Worm (Caenorhabditis elegans): Measurements from ENCODE around the gene epic-3.

Gene epic-3

ce11 chrIV:1753481-1753880, 29.3 kb upstream of the epic-3 start, which contains the start of gene Y41D4A.3:
Gene Y41D4A.3, plus strand, starts transcription at chrIV:1753781.
- peak; percentile 11 for TF ChIP-seq aha-1 (tag)
- TF ChIP-seq ctbp-1 (GFP tag; IDR thresholded peaks at IDR 0.05), result no peak

- TF ChIP-seq nhr-28 (tag; optimal IDR thresholded peaks at IDR 0.05), result no peak
- TF ChIP-seq set-16 (GFP tag; IDR thresholded peaks at IDR 0.05), result peak; percentile 66
These were observed 28.3 kb upstream of the epic-3 start for ce11 chrIV:1752480-1752879.

DNA sequence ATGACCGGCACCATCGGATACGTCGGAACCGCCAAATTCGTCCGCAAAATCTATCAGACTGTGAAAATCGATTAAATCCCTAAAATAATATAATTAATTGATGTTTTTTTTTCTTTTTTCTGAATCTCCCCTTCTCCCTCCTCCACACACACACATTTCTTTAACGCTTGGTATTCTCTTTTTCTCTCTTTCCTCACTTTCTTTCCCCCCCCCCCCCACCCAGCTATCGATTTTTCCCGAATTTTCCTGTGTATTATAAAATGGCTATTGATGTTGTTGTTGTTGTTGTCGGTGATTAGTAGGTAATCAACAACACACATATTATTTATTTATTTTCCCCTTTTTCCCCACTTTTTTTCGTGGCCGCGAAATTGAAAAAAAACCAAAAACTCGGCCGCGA, 27.1 kb upstream of the epic-3 start:
- TF ChIP-seq dmd-6 (GFP tag; IDR thresholded peaks at IDR 0.05) (0 out of 2 replicates have a peak, but pooled peaks have one; percentile 7), Y48G9A.11 (GFP tag; IDR thresholded peaks at IDR 0.05) (no peak), snpc-4 (tag; optimal IDR thresholded peaks at IDR 0.05) (no peak), nhr-111 (GFP tag; optimal IDR thresholded peaks at IDR 0.05) (no peak), fkh-10 (GFP tag; optimal IDR thresholded peaks at IDR 0.05) (no peak), daf-16 (GFP tag; optimal IDR thresholded peaks at IDR 0.05) (peak in 1 of 2 experiments; percentile 40), daf-16 (tag; optimal IDR thresholded peaks at IDR 0.05) (no peak), dve-1 (tag; optimal IDR thresholded peaks at IDR 0.05; ENCODE audit: insufficient read depth) (no peak), hlh-11 (tag; optimal IDR thresholded peaks at IDR 0.05) (peak; percentile 19), dmd-8 (GFP tag; IDR thresholded peaks at IDR 0.05) (no peak)

- TF ChIP-seq ZK337.2 (GFP tag; IDR thresholded peaks at IDR 0.05) (peak; percentile 86), set-16 (GFP tag; IDR thresholded peaks at IDR 0.05) (peak; percentile 18; the same call in 1 of the 2 replicates), ctbp-1 (GFP tag; IDR thresholded peaks at IDR 0.05) (peak; percentile 61; the same call in 1 of the 2 replicates), ceh-32 (tag; optimal IDR thresholded peaks at IDR 0.05; ENCODE audit: poor library complexity) (no peak), madf-5 (GFP tag; IDR thresholded peaks at IDR 0.05) (0 out of 4 replicates have a peak, but pooled peaks have one; percentile 8 to 47), ama-1 (optimal IDR thresholded peaks at IDR 0.05) (no peak), F49E8.2 (tag; optimal IDR thresholded peaks at IDR 0.05; ENCODE audit: borderline replicate concordance) (peak; percentile 31), pqm-1 (tag; optimal IDR thresholded peaks at IDR 0.05) (no peak), F10B5.3 (tag; optimal IDR thresholded peaks at IDR 0.05) (no peak), daf-19 (GFP tag; conservative IDR thresholded peaks at IDR 0.05) (no peak), aha-1 (tag) (peak; percentile 95), dmd-9 (GFP tag; IDR thresholded peaks at IDR 0.05) (peak; percentile 30; the same call in 1 of the 2 replicates), skn-1 (tag; optimal IDR thresholded peaks at IDR 0.05) (no peak), hmg-1.1 (GFP tag; IDR thresholded peaks at IDR 0.05) (peak; percentile 76), hlh-30 (tag; optimal IDR thresholded peaks at IDR 0.05; ENCODE audit: insufficient read depth) (peak; percentile 53), spr-3 (GFP tag; optimal IDR thresholded peaks at IDR 0.05) (no peak), zip-2 (tag; optimal IDR thresholded peaks at IDR 0.05) (no peak), unc-130 (GFP tag; optimal IDR thresholded peaks at IDR 0.05) (peak; percentile 96), nhr-102 (tag; optimal IDR thresholded peaks at IDR 0.05) (peak; percentile 48), vab-7 (GFP tag; IDR thresholded peaks at IDR 0.05) (peak; percentile 87), hlh-11 (tag; optimal IDR thresholded peaks at IDR 0.05) (peak; percentile 78), attf-4 (tag; optimal IDR thresholded peaks at IDR 0.05) (no peak), mdt-29 (GFP tag; IDR thresholded peaks at IDR 0.05) (no peak), daf-16 (GFP tag; optimal IDR thresholded peaks at IDR 0.05) (no peak), daf-16 (tag; optimal IDR thresholded peaks at IDR 0.05) (peak; percentile 19), zfp-2 (tag; optimal IDR thresholded peaks at IDR 0.05) (peak; percentile 10), mep-1 (tag; optimal IDR thresholded peaks at IDR 0.05) (peak; percentile 89), ceh-44 (GFP tag; IDR thresholded peaks at IDR 0.05) (peak; percentile 94), nhr-41 (GFP tag; IDR thresholded peaks at IDR 0.05) (no peak), zag-1 (tag; optimal IDR thresholded peaks at IDR 0.05) (no peak), ZK546.5 (tag; optimal IDR thresholded peaks at IDR 0.05) (no peak), zfp-3 (GFP tag; conservative IDR thresholded peaks at IDR 0.05) (no peak), unc-62 (GFP tag; optimal IDR thresholded peaks at IDR 0.05 in 1 of 2) (peak in 1 of 2 experiments; percentile 80), unc-62 (tag; optimal IDR thresholded peaks at IDR 0.05) (no peak), mxl-2 (GFP tag; conservative IDR thresholded peaks at IDR 0.05) (no peak), D1046.2 (GFP tag; IDR thresholded peaks at IDR 0.05) (no peak), egl-43 (GFP tag; IDR thresholded peaks at IDR 0.05) (peak; percentile 64; the same call in 1 of the 2 replicates)
These were observed 21.4 kb upstream of the epic-3 start, which contains the start of the genes Y41D4A.6 and Y41D4A.4 for ce11 chrIV:1745453-1746051. Gene Y41D4A.6, minus strand, starts transcription at chrIV:1745503. Gene Y41D4A.4, plus strand, starts transcription at chrIV:1746001.
